Worm (Caenorhabditis elegans) whole organism, L2 larva: ENCODE measurements around the gene K03B4.2.

Experiments used
- C34F6.9 ChIP-seq: fragments of 150-350 bp; optimal IDR thresholded peaks from 2 replicates; lab custom pipeline; 2014; ENCODE audit warnings: missing biosample characterization, missing genetic modification characterization
- F13H6.1 ChIP-seq: sonication (generic microtip); optimal IDR thresholded peaks from 2 replicates; lab custom pipeline; 2016; ENCODE audit warnings: missing genetic modification characterization, missing compliant biosample characterization
- R02D3.7 ChIP-seq: fragments of 150-350 bp; optimal IDR thresholded peaks from 2 replicates; lab custom pipeline; 2014; ENCODE audit warnings: missing biosample characterization, missing genetic modification characterization
- Y55F3AM.14 ChIP-seq: fragments of 200-800 bp; sonication (Bioruptor generic); optimal IDR thresholded peaks from 2 replicates; lab custom pipeline; 2018; ENCODE audit warnings: mild to moderate bottlenecking, missing genetic modification characterization, missing compliant biosample characterization
- ZK546.5 ChIP-seq: sonication (generic microtip); optimal IDR thresholded peaks from 2 replicates; lab custom pipeline; 2017; ENCODE audit warnings: missing biosample characterization, missing genetic modification characterization
- alr-1 ChIP-seq: fragments of 150-350 bp; optimal IDR thresholded peaks from 2 replicates; lab custom pipeline; 2014; ENCODE audit warnings: missing biosample characterization, missing genetic modification characterization
- aly-2 ChIP-seq: fragments of 150-350 bp; optimal IDR thresholded peaks from 2 replicates; lab custom pipeline; 2014; ENCODE audit warnings: missing biosample characterization, missing genetic modification characterization
- ama-1 ChIP-seq: fragments of 150-350 bp; optimal IDR thresholded peaks from 2 replicates; lab custom pipeline; 2018; ENCODE audit warnings: inconsistent platforms
- blmp-1 ChIP-seq: sonication (generic microtip); optimal IDR thresholded peaks from 2 replicates; lab custom pipeline; 2017; ENCODE audit warnings: missing genetic modification characterization, mild to moderate bottlenecking, missing compliant biosample characterization, antibody characterized with exemption, moderate library complexity; ENCODE audit not compliant: insufficient read depth
- ceh-16 ChIP-seq: fragments of 150-350 bp; optimal IDR thresholded peaks from 2 replicates; lab custom pipeline; 2014; ENCODE audit warnings: missing biosample characterization, missing genetic modification characterization
- ceh-82 ChIP-seq: fragments of 150-350 bp; optimal IDR thresholded peaks from 2 replicates; lab custom pipeline; 2014; ENCODE audit warnings: missing biosample characterization, missing genetic modification characterization
- crh-2 ChIP-seq: sonication (generic microtip); optimal IDR thresholded peaks from 2 replicates; lab custom pipeline; 2017; ENCODE audit warnings: missing biosample characterization, missing genetic modification characterization
- dmd-4 ChIP-seq: sonication (generic microtip); optimal IDR thresholded peaks from 2 replicates; lab custom pipeline; 2017; ENCODE audit warnings: missing biosample characterization, missing genetic modification characterization
- egl-27 ChIP-seq: sonication (generic microtip); optimal IDR thresholded peaks from 3 replicates; lab custom pipeline; 2017; ENCODE audit warnings: missing biosample characterization, missing genetic modification reagents, missing genetic modification characterization
- elt-1 ChIP-seq: fragments of 150-350 bp; optimal IDR thresholded peaks from 2 replicates; lab custom pipeline; 2014; ENCODE audit warnings: missing biosample characterization, missing genetic modification characterization
- elt-3 ChIP-seq: sonication (generic microtip); optimal IDR thresholded peaks from 2 replicates; lab custom pipeline; 2017; ENCODE audit warnings: missing biosample characterization, missing genetic modification characterization
- fos-1 ChIP-seq: fragments of 150-350 bp; optimal IDR thresholded peaks from 2 replicates; lab custom pipeline; 2014; ENCODE audit warnings: missing biosample characterization, missing genetic modification characterization
- gmeb-1 ChIP-seq: fragments of 150-350 bp; optimal IDR thresholded peaks from 2 replicates; lab custom pipeline; 2014; ENCODE audit warnings: missing biosample characterization, missing genetic modification characterization
- lin-11 ChIP-seq: fragments of 150-350 bp; sonication (generic microtip); optimal IDR thresholded peaks from 2 replicates; lab custom pipeline; 2014; ENCODE audit warnings: missing biosample characterization, missing genetic modification characterization, inconsistent platforms, mixed read lengths
- lin-13 ChIP-seq: fragments of 150-350 bp; optimal IDR thresholded peaks from 2 replicates; lab custom pipeline; 2014; ENCODE audit warnings: missing biosample characterization, missing genetic modification reagents, missing genetic modification characterization
- lin-39 ChIP-seq: fragments of 150-350 bp; optimal IDR thresholded peaks from 2 replicates; lab custom pipeline; 2014; ENCODE audit warnings: missing biosample characterization, missing genetic modification reagents, missing genetic modification characterization
- lsy-2 ChIP-seq, 2 experiments: fragments of 150-350 bp in 1 of 2; sonication (generic microtip) in 1 of 2; optimal IDR thresholded peaks; 2 replicates each; lab custom pipeline; 2014 to 2017; ENCODE audit warnings: missing biosample characterization in 2 of 2, missing genetic modification characterization in 2 of 2
- mab-5 ChIP-seq: fragments of 150-350 bp; optimal IDR thresholded peaks from 2 replicates; lab custom pipeline; 2014; ENCODE audit warnings: missing biosample characterization, missing genetic modification characterization
- mbf-1 ChIP-seq: sonication (generic microtip); optimal IDR thresholded peaks from 2 replicates; lab custom pipeline; 2017; ENCODE audit warnings: missing biosample characterization, missing genetic modification characterization
- mdl-1 ChIP-seq, 2 experiments: fragments of 150-350 bp in 1 of 2; sonication (generic microtip) in 1 of 2; optimal IDR thresholded peaks; 2 replicates each; lab custom pipeline; 2017; ENCODE audit warnings: missing biosample characterization in 2 of 2, missing genetic modification characterization in 2 of 2
- nhr-10 ChIP-seq: sonication (generic microtip); optimal IDR thresholded peaks from 2 replicates; lab custom pipeline; 2017; ENCODE audit warnings: missing biosample characterization, missing genetic modification characterization
- nhr-11 ChIP-seq: fragments of 150-350 bp; optimal IDR thresholded peaks from 2 replicates; lab custom pipeline; 2014; ENCODE audit warnings: missing biosample characterization, missing genetic modification characterization
- nhr-12 ChIP-seq: fragments of 150-350 bp; optimal IDR thresholded peaks from 2 replicates; lab custom pipeline; 2014; ENCODE audit warnings: missing biosample characterization, missing genetic modification characterization
- nhr-129 ChIP-seq: fragments of 150-350 bp; optimal IDR thresholded peaks from 2 replicates; lab custom pipeline; 2014; ENCODE audit warnings: missing biosample characterization, missing genetic modification characterization
- nhr-21 ChIP-seq: fragments of 150-350 bp; optimal IDR thresholded peaks from 2 replicates; lab custom pipeline; 2014; ENCODE audit warnings: missing biosample characterization, missing genetic modification characterization
- nhr-23 ChIP-seq: fragments of 150-350 bp; optimal IDR thresholded peaks from 2 replicates; lab custom pipeline; 2014; ENCODE audit warnings: missing biosample characterization, missing genetic modification reagents, missing genetic modification characterization
- nhr-237 ChIP-seq: fragments of 150-350 bp; optimal IDR thresholded peaks from 2 replicates; lab custom pipeline; 2014; ENCODE audit warnings: missing biosample characterization, missing genetic modification characterization
- nhr-25 ChIP-seq: fragments of 150-350 bp; sonication (generic microtip); optimal IDR thresholded peaks from 3 replicates; lab custom pipeline; 2014; ENCODE audit warnings: missing biosample characterization, missing genetic modification characterization
- nhr-6 ChIP-seq: fragments of 150-350 bp; optimal IDR thresholded peaks from 2 replicates; lab custom pipeline; 2014; ENCODE audit warnings: missing biosample characterization, missing genetic modification characterization
- nhr-77 ChIP-seq: fragments of 150-350 bp; optimal IDR thresholded peaks from 2 replicates; lab custom pipeline; 2014; ENCODE audit warnings: missing biosample characterization, missing genetic modification characterization
- peb-1 ChIP-seq: fragments of 150-350 bp; optimal IDR thresholded peaks from 2 replicates; lab custom pipeline; 2014; ENCODE audit warnings: missing biosample characterization, missing genetic modification characterization
- sem-4 ChIP-seq: fragments of 150-350 bp; optimal IDR thresholded peaks from 2 replicates; lab custom pipeline; 2014; ENCODE audit warnings: missing biosample characterization, missing genetic modification reagents, missing genetic modification characterization
- skn-1 ChIP-seq: sonication (generic microtip); optimal IDR thresholded peaks from 2 replicates; lab custom pipeline; 2017; ENCODE audit warnings: missing biosample characterization, missing genetic modification characterization
- sma-3 ChIP-seq: sonication (generic microtip); optimal IDR thresholded peaks from 2 replicates; lab custom pipeline; 2016; ENCODE audit warnings: missing genetic modification reagents, missing genetic modification characterization, missing compliant biosample characterization
- sma-9 ChIP-seq, 2 experiments: fragments of 150-350 bp in 1 of 2; sonication (generic microtip) in 1 of 2; optimal IDR thresholded peaks; 2 replicates each; lab custom pipeline; 2014 to 2016; ENCODE audit warnings: missing genetic modification characterization in 2 of 2, mild to moderate bottlenecking in 1 of 2, missing biosample characterization in 1 of 2, missing compliant biosample characterization in 1 of 2, missing genetic modification reagents in 1 of 2, moderate library complexity in 1 of 2
- snpc-4 ChIP-seq: fragments of 150-350 bp; optimal IDR thresholded peaks from 2 replicates; lab custom pipeline; 2014; ENCODE audit warnings: missing biosample characterization, missing genetic modification characterization
- unc-39 ChIP-seq: fragments of 150-350 bp; optimal IDR thresholded peaks from 2 replicates; lab custom pipeline; 2014; ENCODE audit warnings: missing biosample characterization, missing genetic modification characterization
- unc-55 ChIP-seq: fragments of 150-350 bp; sonication (generic microtip); optimal IDR thresholded peaks from 3 replicates; lab custom pipeline; 2014; ENCODE audit warnings: missing biosample characterization, missing genetic modification reagents, missing genetic modification characterization
- unc-62 ChIP-seq: fragments of 150-350 bp; optimal IDR thresholded peaks from 2 replicates; lab custom pipeline; 2014; ENCODE audit warnings: missing biosample characterization, missing genetic modification reagents, missing genetic modification characterization
- zag-1 ChIP-seq: fragments of 150-350 bp; optimal IDR thresholded peaks from 2 replicates; lab custom pipeline; 2014; ENCODE audit warnings: missing biosample characterization, missing genetic modification characterization
- ztf-1 ChIP-seq: fragments of 200-800 bp; sonication (Bioruptor generic); conservative IDR thresholded peaks from 2 replicates; pipeline ENCODE4 v1.3.6; 2022; ENCODE audit warnings: missing genetic modification characterization, missing compliant biosample characterization
- ztf-11 ChIP-seq: sonication (generic microtip); optimal IDR thresholded peaks from 2 replicates; lab custom pipeline; 2017; ENCODE audit warnings: missing biosample characterization, missing genetic modification characterization
- ztf-4 ChIP-seq: fragments of 150-350 bp; optimal IDR thresholded peaks from 2 replicates; lab custom pipeline; 2014; ENCODE audit warnings: missing biosample characterization, missing genetic modification characterization

Gene K03B4.2

DNA sequence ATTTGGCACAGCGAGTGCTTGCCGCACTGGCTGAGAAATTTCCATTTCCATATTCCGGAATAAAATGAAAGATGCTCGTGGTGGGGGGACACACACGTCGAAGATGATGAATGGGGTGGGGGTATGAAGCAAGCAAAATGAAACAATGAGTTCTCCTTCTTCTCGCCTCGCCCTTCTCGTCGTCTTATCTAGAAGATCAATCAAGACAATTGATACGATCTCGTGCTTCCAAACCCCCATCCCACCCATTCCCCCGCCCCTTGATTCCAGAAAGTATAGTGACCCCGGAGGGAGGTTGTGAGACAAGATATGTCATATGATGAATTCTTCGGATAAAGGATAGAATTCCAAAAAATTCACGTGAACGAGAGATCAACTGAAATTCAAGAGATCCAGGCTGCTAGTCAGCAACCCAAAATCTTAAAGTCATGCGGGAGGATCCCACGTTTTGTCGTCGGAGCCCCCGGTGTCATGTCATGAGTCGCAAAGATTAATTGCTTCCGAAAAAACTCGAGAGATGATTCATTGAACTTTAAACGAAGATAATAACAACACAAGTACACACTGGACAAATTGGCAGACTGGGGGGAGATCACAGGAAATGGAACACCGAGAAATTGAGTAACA lies 6.8 kb downstream of the K03B4.2 start:
- TF ChIP-seq lin-13 (GFP tag; lab: Kevin White, UChicago), result no peak
- TF ChIP-seq lin-11 (tag; lab: Kevin White, UChicago), result no peak
- TF ChIP-seq ztf-1 (GFP tag; lab: Robert Waterston, UW), result no peak
- TF ChIP-seq nhr-12 (tag; lab: Kevin White, UChicago), result no peak
- peak in 1 of 2 experiments; percentile 20 for TF ChIP-seq lsy-2 (tag; optimal IDR thresholded peaks at IDR 0.05; lab: Kevin White, UChicago)
- peak; percentile 8 for TF ChIP-seq C34F6.9 (tag; lab: Kevin White, UChicago)
- no peak for TF ChIP-seq fos-1
- no peak for TF ChIP-seq R02D3.7 (tag; lab: Kevin White, UChicago)
- no peak for TF ChIP-seq nhr-237 (tag; lab: Kevin White, UChicago)
- TF ChIP-seq nhr-25 (tag; lab: Kevin White, UChicago), result no peak
- no peak for TF ChIP-seq egl-27 (tag; lab: Kevin White, UChicago)
- no peak for TF ChIP-seq ZK546.5 (tag; lab: Kevin White, UChicago)
- TF ChIP-seq peb-1 (tag; lab: Kevin White, UChicago), result no peak
- TF ChIP-seq F13H6.1, result peak; percentile 33
- TF ChIP-seq mbf-1 (tag; lab: Kevin White, UChicago), result no peak
- TF ChIP-seq nhr-21 (tag; lab: Kevin White, UChicago), result no peak
- TF ChIP-seq sem-4 (tag; lab: Kevin White, UChicago), result no peak
- no peak for TF ChIP-seq ztf-11
- no peak for TF ChIP-seq unc-39 (tag; lab: Kevin White, UChicago)
- TF ChIP-seq elt-3 (tag; lab: Kevin White, UChicago), result no peak
- TF ChIP-seq gmeb-1 (tag; lab: Kevin White, UChicago), result no peak
- no peak for TF ChIP-seq unc-62 (GFP tag; lab: Kevin White, UChicago)
- TF ChIP-seq blmp-1 (tag; lab: Kevin White, UChicago), result no peak
- no peak for TF ChIP-seq lin-39 (tag; lab: Kevin White, UChicago)
- TF ChIP-seq dmd-4 (tag; lab: Kevin White, UChicago), result no peak
- TF ChIP-seq ceh-82 (tag; lab: Kevin White, UChicago), result no peak
- TF ChIP-seq nhr-129 (tag; lab: Kevin White, UChicago), result peak; percentile 29
- no peak for TF ChIP-seq ama-1
- TF ChIP-seq crh-2, result no peak
- TF ChIP-seq snpc-4 (tag; lab: Kevin White, UChicago), result no peak
- no peak for TF ChIP-seq sma-9 (GFP tag; optimal IDR thresholded peaks at IDR 0.05; lab: Kevin White, UChicago)
- no peak for TF ChIP-seq sma-9 (tag; optimal IDR thresholded peaks at IDR 0.05; lab: Kevin White, UChicago)
- peak; percentile 20 for TF ChIP-seq mab-5 (tag; lab: Kevin White, UChicago)
- peak; percentile 49 for TF ChIP-seq Y55F3AM.14 (GFP tag; lab: Kevin White, UChicago)
- TF ChIP-seq elt-1 (tag; lab: Kevin White, UChicago), result peak; percentile 10
- TF ChIP-seq ztf-4, result peak; percentile 6
- TF ChIP-seq nhr-77 (tag; lab: Kevin White, UChicago), result no peak
- TF ChIP-seq alr-1 (tag; lab: Kevin White, UChicago), result no peak
- TF ChIP-seq ceh-16 (tag; lab: Kevin White, UChicago), result no peak
- no peak for TF ChIP-seq skn-1 (tag; lab: Kevin White, UChicago)
- TF ChIP-seq nhr-23 (tag; lab: Kevin White, UChicago), result peak; percentile 23
- TF ChIP-seq zag-1 (tag; lab: Kevin White, UChicago), result no peak
- TF ChIP-seq mdl-1 (tag; optimal IDR thresholded peaks at IDR 0.05; lab: Kevin White, UChicago), result no peak
- TF ChIP-seq sma-3 (GFP tag; lab: Kevin White, UChicago), result no peak
- TF ChIP-seq nhr-6 (tag; lab: Kevin White, UChicago), result no peak
- TF ChIP-seq unc-55, result peak; percentile 26
- no peak for TF ChIP-seq nhr-10
- no peak for TF ChIP-seq nhr-11
- no peak for TF ChIP-seq aly-2 (tag; lab: Kevin White, UChicago)
